Fruit fly (Drosophila melanogaster): ENCODE measurements around the gene Ork1.

The Ork1 gene

DNA sequence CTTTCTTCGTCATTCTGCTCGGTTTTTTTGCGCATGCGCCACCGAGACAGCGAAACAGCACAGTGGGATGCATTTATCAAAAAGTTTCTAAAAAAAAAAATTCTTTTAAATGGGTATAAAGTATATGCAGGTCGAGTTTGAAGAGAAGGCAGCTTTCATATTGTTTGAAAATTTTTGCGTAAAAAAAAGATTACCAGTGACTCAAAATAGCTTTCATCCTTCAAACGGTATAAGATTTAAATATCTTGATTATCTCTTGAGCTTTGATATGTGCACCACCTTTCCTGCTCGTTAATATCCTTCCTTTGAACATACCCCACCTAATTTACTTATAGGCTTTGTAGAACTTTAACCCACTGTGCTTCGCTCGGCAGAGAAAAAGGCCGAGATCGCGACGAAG, 14.0 kb upstream of the Ork1 start (continued):
- TF ChIP-seq CG2199 (GFP tag; IDR thresholded peaks at IDR 0.05) (0 out of 3 replicates have a peak, but pooled peaks have one; percentile 21), fu2 (GFP tag; optimal IDR thresholded peaks at IDR 0.05) (peak; percentile 6), CG16863 (GFP tag; optimal IDR thresholded peaks at IDR 0.05) (peak; percentile 58), CG10267 (tag; optimal IDR thresholded peaks at IDR 0.05) (peak; percentile 68), cg (GFP tag; optimal IDR thresholded peaks at IDR 0.05) (no peak), eve (GFP tag; optimal IDR thresholded peaks at IDR 0.05) (no peak), CG6254 (GFP tag; optimal IDR thresholded peaks at IDR 0.05) (peak; percentile 63), ftz-f1 (GFP tag; optimal IDR thresholded peaks at IDR 0.05) (no peak), CG11723 (GFP tag; optimal IDR thresholded peaks at IDR 0.05) (peak; percentile 2), CG10209 (GFP tag; optimal IDR thresholded peaks at IDR 0.05) (peak; percentile 68), CG9932 (GFP tag; IDR thresholded peaks at IDR 0.05) (no peak), Ssrp (tag; optimal IDR thresholded peaks at IDR 0.05) (peak; percentile 71), CG8089 (GFP tag; optimal IDR thresholded peaks at IDR 0.05) (peak; percentile 56), knrl (GFP tag; IDR thresholded peaks at IDR 0.05; ENCODE audit: partially characterized antibody) (no peak), gt (GFP tag; IDR thresholded peaks at IDR 0.05) (no peak), Hr3 (GFP tag; optimal IDR thresholded peaks at IDR 0.05) (peak; percentile 49), odd (GFP tag; optimal IDR thresholded peaks at IDR 0.05) (peak; percentile 70), da (GFP tag; optimal IDR thresholded peaks at IDR 0.05) (no peak), CG11696 (GFP tag; IDR thresholded peaks at IDR 0.05) (0 out of 2 replicates have a peak, but pooled peaks have one; percentile 28), CG12155 (GFP tag; optimal IDR thresholded peaks at IDR 0.05) (peak; percentile 16), Dref (GFP tag; IDR thresholded peaks at IDR 0.05) (no peak), CG10366 (GFP tag; IDR thresholded peaks at IDR 0.05) (peak; percentile 27; the same call in 1 of the 2 replicates), CG7357 (GFP tag; IDR thresholded peaks at IDR 0.05) (no peak), row (GFP tag; IDR thresholded peaks at IDR 0.05) (peak; percentile 55; the same call in 2 of the 3 replicates), NFAT (GFP tag; IDR thresholded peaks at IDR 0.05) (no peak), Xrp1 (GFP tag; IDR thresholded peaks at IDR 0.05) (peak; percentile 64), CG13287 (GFP tag; IDR thresholded peaks at IDR 0.05; ENCODE audit: partially characterized antibody) (no peak), Fer1 (GFP tag; optimal IDR thresholded peaks at IDR 0.05) (peak; percentile 32), CG34376 (GFP tag; optimal IDR thresholded peaks at IDR 0.05) (no peak), grn (GFP tag; optimal IDR thresholded peaks at IDR 0.05) (no peak), pfk (GFP tag; optimal IDR thresholded peaks at IDR 0.05) (no peak), MBD-R2 (GFP tag; IDR thresholded peaks at IDR 0.05) (0 out of 2 replicates have a peak, but pooled peaks have one; percentile 14), CG2712 (tag; optimal IDR thresholded peaks at IDR 0.05) (peak; percentile 73), nerfin-1 (tag; optimal IDR thresholded peaks at IDR 0.05) (peak; percentile 54), pb (GFP tag; optimal IDR thresholded peaks at IDR 0.05) (peak; percentile 8), CG10321 (GFP tag; IDR thresholded peaks at IDR 0.05) (no peak), Dbx (GFP tag; IDR thresholded peaks at IDR 0.05) (no peak), yki (optimal IDR thresholded peaks at IDR 0.05) (no peak), ham (GFP tag; IDR thresholded peaks at IDR 0.05) (no peak), CG2116 (GFP tag; optimal IDR thresholded peaks at IDR 0.05) (peak; percentile 13), CG17912 (GFP tag; optimal IDR thresholded peaks at IDR 0.05) (no peak), stwl (tag; optimal IDR thresholded peaks at IDR 0.05) (no peak), Rx (GFP tag; IDR thresholded peaks at IDR 0.05) (no peak), slp2 (GFP tag; optimal IDR thresholded peaks at IDR 0.05) (peak; percentile 52), CG9215 (GFP tag; IDR thresholded peaks at IDR 0.05) (peak; percentile 44; the same call in 1 of the 2 replicates), sens-2 (GFP tag; IDR thresholded peaks at IDR 0.05) (0 out of 2 replicates have a peak, but pooled peaks have one; percentile 33), luna (GFP tag; optimal IDR thresholded peaks at IDR 0.05) (no peak), maf-S (GFP tag; optimal IDR thresholded peaks at IDR 0.05) (peak; percentile 42), ewg (GFP tag; optimal IDR thresholded peaks at IDR 0.05) (peak; percentile 65), Fer3 (tag; optimal IDR thresholded peaks at IDR 0.05) (peak; percentile 29), NC2β (GFP tag; optimal IDR thresholded peaks at IDR 0.05) (peak; percentile 69), sd (tag; optimal IDR thresholded peaks at IDR 0.05) (no peak)

Data from whole organism, embryonic.